Worm (Caenorhabditis elegans) whole organism, young adult: ENCODE data around the gene R01H2.1.

Source experiments
- F10E7.11 ChIP-seq: sonication (generic microtip); optimal IDR thresholded peaks from 2 replicates; lab custom pipeline; 2017; ENCODE audit warnings: mild to moderate bottlenecking, missing genetic modification characterization, moderate library complexity, missing compliant biosample characterization
- K12H6.12 ChIP-seq: fragments of 200-800 bp; sonication (Bioruptor generic); optimal IDR thresholded peaks from 2 replicates; lab custom pipeline; 2018; ENCODE audit warnings: mild to moderate bottlenecking, missing genetic modification characterization, missing compliant biosample characterization
- Y53G8AR.9 ChIP-seq: fragments of 200-800 bp; sonication (Bioruptor generic); conservative IDR thresholded peaks from 2 replicates; pipeline ENCODE4 v1.3.6; 2022; ENCODE audit warnings: missing genetic modification reagents, missing genetic modification characterization, missing compliant biosample characterization
- akir-1 ChIP-seq: fragments of 200-800 bp; sonication (Bioruptor generic); optimal IDR thresholded peaks from 2 replicates; lab custom pipeline; 2018; ENCODE audit warnings: mild to moderate bottlenecking, missing genetic modification characterization, moderate library complexity, missing compliant biosample characterization
- aptf-2 ChIP-seq: fragments of 200-800 bp; sonication (Bioruptor generic); conservative IDR thresholded peaks from 2 replicates; pipeline ENCODE4 v1.3.6; 2022; ENCODE audit warnings: missing genetic modification reagents, missing genetic modification characterization, missing compliant biosample characterization
- ets-4 ChIP-seq: fragments of 200-800 bp; sonication (Bioruptor generic); optimal IDR thresholded peaks from 2 replicates; lab custom pipeline; 2018; ENCODE audit warnings: mild to moderate bottlenecking, missing genetic modification characterization, missing compliant biosample characterization
- hrde-1 ChIP-seq: sonication (generic microtip); optimal IDR thresholded peaks from 2 replicates; lab custom pipeline; 2016; ENCODE audit warnings: missing genetic modification characterization, mild to moderate bottlenecking, missing compliant biosample characterization, moderate library complexity, missing genotype, missing genetic modification reagents, borderline replicate concordance
- madf-10 ChIP-seq: sonication (generic microtip); optimal IDR thresholded peaks from 2 replicates; lab custom pipeline; 2016; ENCODE audit warnings: mild to moderate bottlenecking, missing genetic modification characterization, missing compliant biosample characterization
- nfyb-1 ChIP-seq: fragments of 200-800 bp; sonication (Bioruptor generic); IDR thresholded peaks from 2 replicates; pipeline ENCODE4 v1.3.6; 2022; ENCODE audit warnings: missing genetic modification reagents, missing genetic modification characterization, missing compliant biosample characterization
- pbrm-1 ChIP-seq: fragments of 200-800 bp; sonication (Bioruptor generic); IDR thresholded peaks from 2 replicates; pipeline ENCODE4 v1.3.6; 2022; ENCODE audit warnings: missing genetic modification reagents, missing genetic modification characterization, missing compliant biosample characterization
- unc-62 ChIP-seq: fragments of 150-350 bp; optimal IDR thresholded peaks from 2 replicates; lab custom pipeline; 2014; ENCODE audit warnings: missing biosample characterization, missing genetic modification reagents, missing genetic modification characterization

DNA sequence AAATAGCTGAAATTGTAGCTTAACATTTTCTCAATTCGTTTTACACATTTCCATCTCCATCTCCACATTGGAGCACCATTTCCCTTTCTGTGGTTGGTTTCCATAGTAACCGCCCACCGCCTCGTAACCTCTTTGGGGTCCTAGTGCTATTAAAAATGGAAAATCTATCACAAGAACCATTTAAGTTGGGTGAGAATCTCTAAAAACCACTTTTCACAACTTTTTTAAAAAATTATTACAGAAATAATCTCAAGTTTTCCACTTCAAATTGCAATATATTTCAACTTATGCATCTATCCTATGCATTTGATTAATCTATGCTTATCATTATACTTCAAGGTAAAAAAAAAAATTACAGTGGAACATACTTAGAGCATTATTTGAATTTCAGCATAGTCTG, 7.3 kb downstream of the R01H2.1 start, which contains the start of gene tmem-17:
- TF ChIP-seq unc-62 (GFP tag; lab: Kevin White, UChicago) (no peak), hrde-1 (tag; lab: Kevin White, UChicago) (no peak), nfyb-1 (no peak), pbrm-1 (GFP tag; lab: Robert Waterston, UW) (no peak), K12H6.12 (tag; lab: Kevin White, UChicago) (no peak), akir-1 (GFP tag; lab: Kevin White, UChicago) (no peak), F10E7.11 (no peak), madf-10 (tag; lab: Kevin White, UChicago) (no peak), Y53G8AR.9 (GFP tag; lab: Robert Waterston, UW) (no peak), ets-4 (GFP tag; lab: Kevin White, UChicago) (no peak), aptf-2 (GFP tag; lab: Robert Waterston, UW) (no peak)
